Fruit fly (Drosophila melanogaster) whole organism, embryonic: ENCODE data around the gene Srp14.

Experiments used
- Adf1 ChIP-seq: fragments of 200-800 bp; sonication (Bioruptor generic); IDR thresholded peaks from 2 replicates; pipeline ENCODE4 v1.3.6; 2022; ENCODE audit warnings: missing biosample characterization, missing genetic modification characterization
- Atf6 ChIP-seq: fragments of 200-800 bp; sonication (Bioruptor generic); IDR thresholded peaks from 2 replicates; pipeline ENCODE4 v1.3.6; 2022; ENCODE audit warnings: missing biosample characterization, missing genetic modification characterization
- Bgb ChIP-seq: fragments of 200-800 bp; sonication (Bioruptor generic); IDR thresholded peaks from 2 replicates; pipeline ENCODE4 v1.3.6; 2022; ENCODE audit warnings: missing biosample characterization, missing genetic modification characterization; ENCODE audit not compliant: partially characterized antibody
- Bteb2 ChIP-seq: fragments of 200-800 bp; sonication (Bioruptor generic); optimal IDR thresholded peaks from 2 replicates; lab custom pipeline; 2016; ENCODE audit warnings: missing biosample characterization, missing genetic modification characterization
- CG10209 ChIP-seq: fragments of 200-800 bp; sonication (Bioruptor generic); optimal IDR thresholded peaks from 3 replicates; lab custom pipeline; 2017; ENCODE audit warnings: missing biosample characterization, mild to moderate bottlenecking, missing genetic modification characterization, missing genetic modification reagents
- CG11093 ChIP-seq: fragments of 200-800 bp; sonication (Bioruptor generic); IDR thresholded peaks from 3 replicates; pipeline ENCODE4 v1.3.6; 2022; ENCODE audit warnings: missing biosample characterization, missing genetic modification characterization
- CG12391 ChIP-seq: fragments of 200-800 bp; sonication (Bioruptor generic); optimal IDR thresholded peaks from 3 replicates; lab custom pipeline; 2018; ENCODE audit warnings: missing biosample characterization, mild to moderate bottlenecking, missing genetic modification characterization, moderate library complexity
- CG13296 ChIP-seq: fragments of 200-800 bp; sonication (Bioruptor generic); optimal IDR thresholded peaks from 3 replicates; lab custom pipeline; 2018; ENCODE audit warnings: missing biosample characterization, mild to moderate bottlenecking, missing genetic modification characterization
- CG13775 ChIP-seq: fragments of 200-800 bp; sonication (Bioruptor generic); optimal IDR thresholded peaks from 3 replicates; lab custom pipeline; 2017; ENCODE audit warnings: missing biosample characterization, mild to moderate bottlenecking, missing genetic modification characterization
- CG14667 ChIP-seq: fragments of 200-800 bp; sonication (Bioruptor generic); IDR thresholded peaks from 2 replicates; pipeline ENCODE4 v1.3.6; 2022; ENCODE audit warnings: missing biosample characterization, missing genetic modification characterization
- CG16863 ChIP-seq: fragments of 200-800 bp; sonication (Bioruptor generic); optimal IDR thresholded peaks from 3 replicates; lab custom pipeline; 2016; ENCODE audit warnings: missing biosample characterization, missing genetic modification characterization
- CG17568 ChIP-seq: fragments of 200-800 bp; sonication (Bioruptor generic); optimal IDR thresholded peaks from 2 replicates; lab custom pipeline; 2018; ENCODE audit warnings: missing biosample characterization, mild to moderate bottlenecking, missing genetic modification characterization, moderate library complexity
- CG18476 ChIP-seq: fragments of 200-800 bp; sonication (Bioruptor generic); optimal IDR thresholded peaks from 2 replicates; lab custom pipeline; 2016; ENCODE audit warnings: missing biosample characterization, mild to moderate bottlenecking, missing genetic modification characterization
- CG31224 ChIP-seq: fragments of 200-800 bp; sonication (Bioruptor generic); IDR thresholded peaks from 2 replicates; pipeline ENCODE4 v1.3.6; 2022; ENCODE audit warnings: missing biosample characterization, missing genetic modification characterization
- CG32767 ChIP-seq: fragments of 200-800 bp; sonication (Bioruptor generic); IDR thresholded peaks from 2 replicates; pipeline ENCODE4 v1.3.6; 2022; ENCODE audit warnings: missing biosample characterization, missing genetic modification characterization
- CG33213 ChIP-seq: fragments of 200-800 bp; sonication (Bioruptor generic); optimal IDR thresholded peaks from 3 replicates; lab custom pipeline; 2016; ENCODE audit warnings: missing biosample characterization, missing genetic modification characterization
- CG3726 ChIP-seq: fragments of 200-800 bp; sonication (Bioruptor generic); IDR thresholded peaks from 3 replicates; pipeline ENCODE4, ENCODE4 v1.3.6; 2022; ENCODE audit warnings: missing biosample characterization, missing genetic modification characterization
- CG6254 ChIP-seq: fragments of 200-800 bp; sonication (Bioruptor generic); optimal IDR thresholded peaks from 3 replicates; lab custom pipeline; 2017; ENCODE audit warnings: mild to moderate bottlenecking, missing biosample characterization, missing genetic modification reagents, missing genetic modification characterization
- CG9817 ChIP-seq: fragments of 200-800 bp; sonication (Bioruptor generic); optimal IDR thresholded peaks from 2 replicates; lab custom pipeline; 2018; ENCODE audit warnings: missing biosample characterization, mild to moderate bottlenecking, missing genetic modification characterization, moderate library complexity
- Dad ChIP-seq: fragments of 200-800 bp; sonication (Bioruptor generic); optimal IDR thresholded peaks from 3 replicates; lab custom pipeline; 2016; ENCODE audit warnings: missing biosample characterization, missing genetic modification characterization
- E2f1 ChIP-seq: fragments of 200-800 bp; sonication (Bioruptor generic); IDR thresholded peaks from 2 replicates; pipeline ENCODE4 v1.3.6; 2022; ENCODE audit warnings: missing biosample characterization, missing genetic modification characterization
- HLH3B ChIP-seq: fragments of 200-800 bp; sonication (Bioruptor generic); IDR thresholded peaks from 2 replicates; pipeline ENCODE4 v1.3.6; 2022; ENCODE audit warnings: missing biosample characterization, missing genetic modification characterization
- HmgZ ChIP-seq: fragments of 200-800 bp; sonication (Bioruptor generic); optimal IDR thresholded peaks from 2 replicates; lab custom pipeline; 2018; ENCODE audit warnings: missing biosample characterization, mild to moderate bottlenecking, missing genetic modification characterization
- MESR4 ChIP-seq: fragments of 200-800 bp; sonication (Bioruptor generic); optimal IDR thresholded peaks from 2 replicates; lab custom pipeline; 2018; ENCODE audit warnings: missing biosample characterization, mild to moderate bottlenecking, missing genetic modification characterization, moderate library complexity
- Mad ChIP-seq: fragments of 200-800 bp; sonication (Bioruptor generic); optimal IDR thresholded peaks from 2 replicates; lab custom pipeline; 2016; ENCODE audit warnings: missing biosample characterization, missing genetic modification characterization
- Nf-YB ChIP-seq: fragments of 200-800 bp; sonication (Bioruptor generic); optimal IDR thresholded peaks from 3 replicates; lab custom pipeline; 2019; ENCODE audit warnings: missing biosample characterization, mild to moderate bottlenecking, missing genetic modification characterization, moderate library complexity
- Oli ChIP-seq: fragments of 200-800 bp; sonication (Bioruptor generic); optimal IDR thresholded peaks from 2 replicates; lab custom pipeline; 2018; ENCODE audit warnings: missing biosample characterization, mild to moderate bottlenecking, missing genetic modification characterization, moderate library complexity
- Poxn ChIP-seq: fragments of 200-800 bp; sonication (Bioruptor generic); IDR thresholded peaks from 2 replicates; pipeline ENCODE4 v1.3.6; 2022; ENCODE audit warnings: missing biosample characterization, missing genetic modification characterization
- Sin3A ChIP-seq: fragments of >200 bp; optimal IDR thresholded peaks from 2 replicates; lab custom pipeline; 2018
- Stat92E ChIP-seq, 3 experiments: fragments of >200 bp in 2 of 3; fragments of 200-800 bp in 1 of 3; sonication (Bioruptor generic) in 1 of 3; optimal IDR thresholded peaks; 2 replicates each; lab custom pipeline; 2017 to 2019; ENCODE audit warnings: missing biosample characterization in 3 of 3, missing genetic modification characterization in 3 of 3, mild to moderate bottlenecking in 1 of 3, moderate library complexity in 1 of 3
- ab ChIP-seq: fragments of 200-800 bp; sonication (Bioruptor generic); optimal IDR thresholded peaks from 2 replicates; lab custom pipeline; 2016; ENCODE audit warnings: missing biosample characterization, missing genetic modification characterization
- ase ChIP-seq: fragments of 200-800 bp; sonication (Bioruptor generic); IDR thresholded peaks from 3 replicates; pipeline ENCODE4 v1.3.6; 2022; ENCODE audit warnings: missing biosample characterization, missing genetic modification characterization
- bab2 ChIP-seq: fragments of 200-800 bp; sonication (Bioruptor generic); optimal IDR thresholded peaks from 2 replicates; lab custom pipeline; 2016; ENCODE audit warnings: missing biosample characterization, missing genetic modification characterization
- crp ChIP-seq, 2 experiments: fragments of 200-800 bp; sonication (Bioruptor generic); optimal IDR thresholded peaks; 2 replicates in 1 of 2; 3 replicates in 1 of 2; lab custom pipeline; 2017; ENCODE audit warnings: missing biosample characterization in 2 of 2, missing genetic modification characterization in 2 of 2, mild to moderate bottlenecking in 1 of 2, moderate library complexity in 1 of 2
- dmrt99B ChIP-seq: fragments of 200-800 bp; sonication (Bioruptor generic); optimal IDR thresholded peaks from 2 replicates; lab custom pipeline; 2018; ENCODE audit warnings: missing biosample characterization, mild to moderate bottlenecking, missing genetic modification characterization, moderate library complexity
- hbn ChIP-seq: fragments of 200-800 bp; sonication (Bioruptor generic); IDR thresholded peaks from 2 replicates; pipeline ENCODE4 v1.3.6; 2022; ENCODE audit warnings: missing biosample characterization, missing genetic modification characterization; ENCODE audit not compliant: partially characterized antibody
- ken ChIP-seq: fragments of 200-800 bp; sonication (Bioruptor generic); IDR thresholded peaks from 3 replicates; pipeline ENCODE4 v1.3.6; 2022; ENCODE audit warnings: missing biosample characterization, missing genetic modification characterization
- knrl ChIP-seq: fragments of 200-800 bp; sonication (Bioruptor generic); IDR thresholded peaks from 3 replicates; pipeline ENCODE4 v1.3.6; 2022; ENCODE audit warnings: missing biosample characterization, missing genetic modification characterization; ENCODE audit not compliant: partially characterized antibody
- lola ChIP-seq, 3 experiments: fragments of >200 bp in 2 of 3; fragments of 200-800 bp in 1 of 3; sonication (Bioruptor generic) in 1 of 3; optimal IDR thresholded peaks; 2 replicates each; lab custom pipeline; 2017 to 2019; ENCODE audit warnings: missing biosample characterization in 3 of 3, missing genetic modification characterization in 3 of 3, mild to moderate bottlenecking in 1 of 3, moderate library complexity in 1 of 3
- mam ChIP-seq: fragments of 200-800 bp; sonication (Bioruptor generic); optimal IDR thresholded peaks from 3 replicates; lab custom pipeline; 2016; ENCODE audit warnings: missing biosample characterization, missing genetic modification characterization
- pan ChIP-seq, 4 experiments: fragments of >200 bp in 3 of 4; fragments of 200-800 bp in 1 of 4; sonication (Bioruptor generic) in 1 of 4; optimal IDR thresholded peaks in 3 of 4; IDR thresholded peaks in 1 of 4; 2 replicates each; pipeline versions ENCODE4 v1.3.6 to Lab custom; 2017 to 2022; ENCODE audit warnings: missing biosample characterization in 2 of 4, missing genetic modification characterization in 2 of 4, mixed read lengths in 1 of 4
- pita ChIP-seq: fragments of 200-800 bp; sonication (Bioruptor generic); optimal IDR thresholded peaks from 2 replicates; lab custom pipeline; 2017; ENCODE audit warnings: missing biosample characterization, mild to moderate bottlenecking, missing genetic modification characterization
- pros ChIP-seq: fragments of 200-800 bp; sonication (Bioruptor generic); optimal IDR thresholded peaks from 3 replicates; lab custom pipeline; 2019; ENCODE audit warnings: missing biosample characterization, mild to moderate bottlenecking, missing genetic modification characterization, moderate library complexity
- row ChIP-seq: fragments of 200-800 bp; sonication (Bioruptor generic); IDR thresholded peaks from 3 replicates; pipeline ENCODE4 v1.3.6; 2022; ENCODE audit warnings: missing biosample characterization, missing genetic modification characterization
- sqz ChIP-seq: fragments of 200-800 bp; sonication (Bioruptor generic); optimal IDR thresholded peaks from 3 replicates; lab custom pipeline; 2018; ENCODE audit warnings: missing biosample characterization, mild to moderate bottlenecking, missing genetic modification characterization
- sr ChIP-seq: fragments of 200-800 bp; sonication (Bioruptor generic); IDR thresholded peaks from 3 replicates; pipeline ENCODE4 v1.3.6; 2022; ENCODE audit warnings: missing biosample characterization, missing genetic modification characterization
- tio ChIP-seq: fragments of 200-800 bp; sonication (Bioruptor generic); optimal IDR thresholded peaks from 2 replicates; lab custom pipeline; 2017; ENCODE audit warnings: missing biosample characterization, missing genetic modification characterization, inconsistent platforms
- twi ChIP-seq: fragments of 200-800 bp; optimal IDR thresholded peaks from 2 replicates; lab custom pipeline; 2019; ENCODE audit warnings: missing biosample characterization, mild to moderate bottlenecking, missing genetic modification characterization, moderate library complexity

Gene Srp14

dm6 chr3R:20557415-20558105 lies 22.4 kb upstream of the Srp14 start, which contains the start of the genes DPCoAC and CG5180 (continued):
- TF ChIP-seq ase (GFP tag; lab: Robert Waterston, UW) (no peak; the same call in 2 of the 3 replicates), ab (GFP tag; lab: Kevin White, UChicago) (peak; percentile 5), Bgb (peak; percentile 83), HLH3B (GFP tag; lab: Robert Waterston, UW) (peak; percentile 50; the same call in 1 of the 2 replicates), CG31224 (GFP tag; lab: Robert Waterston, UW) (peak; percentile 40), CG32767 (no peak), Mad (GFP tag; lab: Kevin White, UChicago) (peak; percentile 60), CG16863 (GFP tag; lab: Kevin White, UChicago) (peak; percentile 51), Atf6 (GFP tag; lab: Robert Waterston, UW) (peak; percentile 32; the same call in 1 of the 2 replicates), Stat92E (GFP tag; optimal IDR thresholded peaks at IDR 0.05; lab: Kevin White, UChicago) (peak in 1 of 3 experiments; percentile 83), Adf1 (GFP tag; lab: Robert Waterston, UW) (peak; percentile 83), knrl (GFP tag; lab: Robert Waterston, UW) (peak; percentile 48), Dad (peak; percentile 58), Bteb2 (GFP tag; lab: Kevin White, UChicago) (peak; percentile 37), CG14667 (GFP tag; lab: Robert Waterston, UW) (peak; percentile 53; the same call in 1 of the 2 replicates), sr (GFP tag; lab: Robert Waterston, UW) (peak; percentile 78), pros (no peak), dmrt99B (tag; lab: Kevin White, UChicago) (peak; percentile 52), row (GFP tag; lab: Robert Waterston, UW) (peak; percentile 94), crp (GFP tag; optimal IDR thresholded peaks at IDR 0.05; lab: Kevin White, UChicago) (peak in 1 of 2 experiments; percentile 36), pan (optimal IDR thresholded peaks at IDR 0.05; lab: Kevin White, UChicago) (no peak), pan (GFP tag; optimal IDR thresholded peaks at IDR 0.05 in 1 of 2, IDR thresholded peaks at IDR 0.05 in 1 of 2) (peak in 1 of 2 experiments; percentile 76), Nf-YB (GFP tag; lab: Kevin White, UChicago) (peak; percentile 11), Oli (tag; lab: Kevin White, UChicago) (peak; percentile 46), lola (GFP tag; optimal IDR thresholded peaks at IDR 0.05; lab: Kevin White, UChicago) (peak in 1 of 3 experiments; percentile 58), CG12391 (tag; lab: Kevin White, UChicago) (peak; percentile 60), CG9817 (tag; lab: Kevin White, UChicago) (peak; percentile 56), Poxn (no peak), twi (tag; lab: Kevin White, UChicago) (no peak), ken (peak; percentile 75), MESR4 (GFP tag; lab: Kevin White, UChicago) (peak; percentile 74), mam (GFP tag; lab: Kevin White, UChicago) (peak; percentile 87), Sin3A (peak; percentile 44), pita (GFP tag; lab: Kevin White, UChicago) (peak; percentile 90), CG11093 (peak; percentile 55; the same call in 1 of the 3 replicates), E2f1 (GFP tag; lab: Robert Waterston, UW) (peak; percentile 52), tio (GFP tag; lab: Kevin White, UChicago) (peak; percentile 64), CG13296 (GFP tag; lab: Kevin White, UChicago) (no peak), CG6254 (GFP tag; lab: Kevin White, UChicago) (peak; percentile 12), bab2 (GFP tag; lab: Kevin White, UChicago) (peak; percentile 51), CG3726 (GFP tag; lab: Robert Waterston, UW) (no peak), CG33213 (GFP tag; lab: Kevin White, UChicago) (peak; percentile 69), CG18476 (GFP tag; lab: Kevin White, UChicago) (peak; percentile 1), HmgZ (peak; percentile 78), hbn (GFP tag; lab: Robert Waterston, UW) (peak; percentile 49), CG10209 (peak; percentile 28), CG13775 (GFP tag; lab: Kevin White, UChicago) (peak; percentile 58), sqz (no peak), CG17568 (GFP tag; lab: Kevin White, UChicago) (peak; percentile 6)
